Fruit fly (Drosophila melanogaster): ENCODE results near the gene CG12065.

The CG12065 gene

DNA sequence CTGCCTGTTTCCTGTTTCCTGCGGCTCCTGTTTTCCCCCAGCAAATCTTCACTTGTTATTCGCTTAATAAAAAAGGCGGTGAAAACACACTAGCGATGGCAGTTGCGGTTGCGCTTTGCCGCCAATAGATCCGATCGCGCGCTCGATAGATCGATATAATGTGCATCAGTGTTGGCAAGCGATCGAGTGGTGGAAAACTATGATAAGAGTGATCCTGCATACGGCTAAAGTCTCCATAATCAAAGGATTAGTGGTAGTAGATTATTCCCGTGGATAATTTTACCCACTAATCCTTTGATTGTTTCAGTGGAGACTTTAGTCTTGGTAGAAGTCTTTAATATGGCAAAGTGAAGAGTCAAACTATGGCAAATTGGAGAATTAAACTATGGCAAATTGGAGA lies 32.1 kb downstream of the CG12065 start, which contains the start of gene Caf1-180:
Gene Caf1-180, minus strand, starts transcription at position 99 of the 400 bp plus-strand sequence.
- no peak for TF ChIP-seq noc (tag; optimal IDR thresholded peaks at IDR 0.05)

DNA sequence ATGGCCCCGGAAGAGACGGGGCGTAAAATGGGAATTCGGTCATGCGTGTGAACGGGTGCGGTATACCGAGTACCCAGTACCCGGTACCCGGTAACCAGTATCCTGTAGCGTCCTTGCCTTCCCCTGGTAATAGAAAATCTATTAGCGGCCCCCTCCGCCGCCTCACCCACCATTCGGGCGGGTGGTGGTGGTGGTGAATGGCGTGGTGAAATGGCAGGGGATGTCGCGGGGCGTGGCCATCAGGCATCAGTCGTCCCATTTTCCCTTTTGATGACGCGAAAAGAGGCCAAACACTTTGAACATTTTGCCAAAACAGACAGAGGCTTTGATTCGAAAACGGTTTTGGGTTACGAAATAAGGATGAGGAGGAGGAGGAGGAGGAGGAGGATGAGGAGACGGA lies 33.8 kb downstream of the CG12065 start:
- TF ChIP-seq noc (tag; optimal IDR thresholded peaks at IDR 0.05), result no peak

DNA sequence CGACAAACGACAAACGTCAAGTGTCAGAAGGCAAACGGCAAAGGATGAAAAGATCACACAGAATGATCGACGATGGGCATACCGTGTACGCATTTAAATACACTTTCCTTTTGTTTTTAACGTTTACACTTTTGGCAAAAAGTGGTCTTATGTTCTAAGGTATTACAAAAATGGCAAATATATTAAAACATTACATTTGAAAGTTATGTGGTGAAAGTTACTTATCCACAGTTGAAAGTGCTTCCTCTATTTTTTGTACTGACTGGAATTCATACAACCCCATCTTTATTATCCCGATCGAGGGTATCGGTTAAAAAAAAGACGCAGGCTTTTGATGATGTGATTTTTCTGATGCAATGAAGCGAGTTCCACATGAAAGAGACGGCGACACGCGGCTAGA lies 42.2 kb downstream of the CG12065 start:
- TF ChIP-seq noc (tag; optimal IDR thresholded peaks at IDR 0.05), result no peak

DNA sequence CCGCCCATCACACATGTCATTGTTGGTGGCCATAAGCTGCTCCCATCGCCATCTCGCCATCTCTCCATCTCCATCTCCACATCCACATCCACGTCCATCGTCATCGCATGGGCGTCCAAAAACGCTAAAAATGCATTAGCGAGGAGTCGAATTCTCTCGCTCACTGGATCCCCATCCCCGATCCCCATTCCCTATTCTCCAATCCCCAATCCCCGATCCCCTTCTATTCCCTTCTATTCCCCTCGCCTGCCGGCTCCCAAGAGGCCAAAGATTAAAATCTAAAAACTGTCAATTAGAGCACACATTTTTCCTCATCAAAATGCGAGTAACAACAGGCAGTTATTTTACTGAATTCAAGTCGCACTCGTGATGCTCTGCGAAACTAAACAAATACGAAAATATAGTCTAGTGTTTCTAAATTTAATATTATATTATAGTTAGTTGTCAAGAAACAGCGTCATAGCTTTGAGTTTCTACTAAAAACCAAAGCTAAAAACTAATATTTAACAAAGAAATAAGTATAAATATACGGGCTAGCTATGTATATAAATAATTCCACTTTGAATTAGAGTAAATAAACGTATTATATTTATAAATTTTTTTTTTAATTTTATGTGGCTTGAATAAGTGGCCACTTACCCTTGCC lies 42.8 kb downstream of the CG12065 start:
- TF ChIP-seq noc (tag; optimal IDR thresholded peaks at IDR 0.05), result no peak

DNA sequence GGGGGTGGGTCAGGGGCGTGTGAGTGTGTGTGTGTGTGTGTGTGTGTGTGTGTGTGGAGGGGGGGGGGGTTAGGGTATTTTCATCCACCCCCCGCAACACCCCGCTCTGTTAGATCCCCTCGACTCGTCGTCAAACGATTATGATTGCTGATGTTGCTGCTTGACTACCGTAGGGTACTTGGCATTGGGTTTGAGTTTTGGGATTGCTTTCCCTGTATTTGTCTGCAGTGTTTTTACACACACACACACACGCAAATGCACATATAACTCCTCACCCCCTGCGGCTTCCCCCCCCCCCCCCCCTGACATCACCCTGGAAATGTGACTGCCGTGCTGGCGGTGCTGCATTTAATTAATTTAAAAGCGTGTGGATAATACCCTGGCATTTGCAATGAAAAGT lies 48.3 kb downstream of the CG12065 start:
- no peak for TF ChIP-seq noc (tag; optimal IDR thresholded peaks at IDR 0.05)

DNA sequence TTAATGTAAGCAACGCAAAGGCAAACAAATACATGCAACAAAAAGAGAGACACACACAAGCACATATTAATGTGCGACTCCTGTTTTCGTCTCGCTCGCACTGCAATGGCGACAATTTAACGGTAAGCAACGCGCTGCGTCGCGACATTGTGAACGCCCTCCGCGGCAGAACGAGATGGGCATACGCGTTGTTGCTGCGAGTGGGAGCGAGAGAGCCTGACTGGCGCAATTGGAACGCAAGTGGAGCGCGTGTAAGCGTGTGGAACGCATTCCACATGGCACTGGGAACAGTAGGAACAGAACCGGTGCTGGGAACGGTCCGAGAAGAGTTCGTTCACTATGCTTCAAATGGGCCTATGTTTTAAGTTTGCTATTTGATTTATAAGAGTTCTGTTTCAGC lies 50.8 kb downstream of the CG12065 start:
- no peak for TF ChIP-seq noc (tag; optimal IDR thresholded peaks at IDR 0.05)

DNA sequence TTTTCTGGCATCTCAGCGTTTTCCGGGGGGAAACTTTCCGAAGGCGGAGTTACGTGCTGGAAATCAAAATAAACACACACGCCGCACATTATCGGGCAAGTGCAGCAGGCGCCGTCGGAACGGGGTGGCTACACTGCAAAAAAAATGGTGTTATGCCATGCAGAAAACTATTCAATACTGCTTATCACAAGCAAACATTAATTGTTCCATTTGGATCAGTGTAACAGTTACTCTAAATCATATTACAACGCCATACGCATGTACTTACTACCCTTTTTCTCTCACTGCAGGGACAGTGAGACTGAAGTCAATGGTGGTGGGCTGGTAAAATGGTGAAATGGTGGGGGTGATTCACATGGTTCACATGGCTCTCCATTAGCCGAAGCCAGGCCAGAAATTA lies 53.1 kb downstream of the CG12065 start:
- TF ChIP-seq noc (tag; optimal IDR thresholded peaks at IDR 0.05), result no peak

DNA sequence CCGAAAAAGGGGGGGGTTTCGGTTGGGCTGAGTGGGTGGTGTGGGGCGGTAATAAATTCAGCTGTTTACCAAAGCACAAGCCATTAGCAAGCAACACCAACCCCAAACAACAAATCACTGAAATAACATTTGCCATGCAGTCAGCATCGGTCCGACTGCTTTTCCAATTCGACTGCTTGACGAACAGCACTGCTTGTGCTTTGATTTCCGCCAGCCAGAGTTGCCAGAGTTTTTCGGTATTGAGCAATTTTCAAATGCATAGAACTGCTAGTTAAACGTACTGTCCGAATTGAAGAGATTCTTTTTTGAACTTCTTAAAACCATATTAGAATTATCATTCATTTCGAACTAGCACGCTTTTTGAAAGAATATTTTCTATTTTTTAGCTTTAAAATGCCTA lies 60.7 kb downstream of the CG12065 start:
- TF ChIP-seq noc (tag; optimal IDR thresholded peaks at IDR 0.05), result no peak

DNA sequence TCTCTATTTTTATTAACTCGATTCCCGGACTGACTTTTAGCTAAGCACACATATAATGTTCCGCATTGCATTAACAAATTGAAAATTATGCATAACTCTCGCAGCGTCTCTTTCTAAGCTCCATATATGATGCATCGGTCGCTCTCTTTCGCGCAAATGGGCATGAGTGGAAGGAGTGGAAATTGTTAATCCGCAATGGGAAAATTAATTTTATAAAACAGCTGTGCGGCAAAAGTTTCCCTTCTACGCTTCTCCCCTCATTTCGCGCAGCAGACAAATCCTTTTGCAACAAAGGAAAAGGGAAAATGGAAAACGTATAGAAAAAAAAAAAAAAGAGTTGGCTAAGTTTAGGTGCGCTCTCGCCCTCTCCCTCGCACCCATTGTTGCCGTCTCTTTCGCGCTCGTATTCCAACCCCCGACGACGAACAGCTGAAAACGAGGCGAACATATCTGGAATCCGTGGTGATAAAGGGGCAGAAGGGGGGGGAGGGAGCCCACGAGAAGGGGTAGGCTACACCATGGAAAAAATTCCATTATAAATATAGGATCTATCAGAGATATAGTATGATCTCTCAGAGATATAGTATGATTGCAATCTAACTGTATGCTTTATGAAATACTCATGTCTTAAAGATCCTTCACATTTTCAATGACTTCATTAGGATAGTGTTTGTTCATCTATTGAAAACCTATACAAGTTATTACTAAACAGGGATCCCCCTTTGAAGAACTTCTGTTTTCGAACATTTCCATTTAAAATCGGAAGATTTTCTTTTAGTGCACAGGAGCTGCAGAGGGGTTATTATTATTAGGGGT lies 62.2 kb downstream of the CG12065 start:
- no peak for TF ChIP-seq noc (tag; optimal IDR thresholded peaks at IDR 0.05)

DNA sequence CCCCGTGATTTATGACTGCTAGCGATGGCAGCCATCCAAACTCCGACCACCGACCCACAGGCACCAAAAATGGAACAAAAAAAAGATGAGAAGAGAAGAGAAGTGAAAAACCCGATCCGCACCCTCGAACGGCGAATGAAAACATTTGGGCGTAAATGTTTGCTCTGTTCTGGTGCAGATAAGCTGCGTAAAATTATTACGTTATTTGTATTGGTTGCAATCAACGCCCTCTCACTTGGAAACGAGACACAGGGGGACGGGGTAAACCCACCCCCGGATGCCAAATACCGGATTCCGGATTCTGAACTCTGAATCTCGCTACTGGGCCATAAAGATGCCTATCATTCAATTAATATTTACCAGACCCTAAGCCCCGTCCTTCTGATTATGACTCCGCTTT lies 62.9 kb downstream of the CG12065 start:
- no peak for TF ChIP-seq noc (tag; optimal IDR thresholded peaks at IDR 0.05)
